Worm (Caenorhabditis elegans) whole organism, midembryonic: ENCODE data around the gene F27B10.1.

ENCODE experiments used
- T22C8.4 ChIP-seq: fragments of 200-800 bp; sonication (Bioruptor generic); IDR thresholded peaks from 2 replicates; pipeline ENCODE4 v1.3.6; 2022; ENCODE audit warnings: missing genetic modification characterization, missing compliant biosample characterization
- cog-1 ChIP-seq: sonication (generic microtip); optimal IDR thresholded peaks from 2 replicates; lab custom pipeline; 2016; ENCODE audit warnings: missing genetic modification characterization, missing compliant biosample characterization
- flt-1 ChIP-seq: fragments of 200-800 bp; sonication (Bioruptor generic); IDR thresholded peaks from 2 replicates; pipeline ENCODE4 v1.3.6; 2022; ENCODE audit warnings: missing genetic modification characterization, missing compliant biosample characterization
- ref-1 ChIP-seq: fragments of 200-800 bp; sonication (Bioruptor generic); conservative IDR thresholded peaks from 2 replicates; pipeline ENCODE4 v1.3.6; 2022; ENCODE audit warnings: missing genetic modification reagents, missing genetic modification characterization, missing compliant biosample characterization
- tab-1 ChIP-seq: fragments of 200-800 bp; sonication (Bioruptor generic); IDR thresholded peaks from 2 replicates; pipeline ENCODE4 v1.3.6; 2022; ENCODE audit warnings: missing genetic modification characterization, missing compliant biosample characterization
- ztf-23 ChIP-seq: fragments of 200-800 bp; sonication (Bioruptor generic); IDR thresholded peaks from 2 replicates; pipeline ENCODE4 v1.3.6; 2022; ENCODE audit warnings: missing genetic modification reagents, missing genetic modification characterization, missing compliant biosample characterization
- ztf-29 ChIP-seq: fragments of 200-800 bp; sonication (Bioruptor generic); IDR thresholded peaks from 2 replicates; pipeline ENCODE4 v1.3.6; 2022; ENCODE audit warnings: missing genetic modification reagents, missing genetic modification characterization, missing compliant biosample characterization

DNA sequence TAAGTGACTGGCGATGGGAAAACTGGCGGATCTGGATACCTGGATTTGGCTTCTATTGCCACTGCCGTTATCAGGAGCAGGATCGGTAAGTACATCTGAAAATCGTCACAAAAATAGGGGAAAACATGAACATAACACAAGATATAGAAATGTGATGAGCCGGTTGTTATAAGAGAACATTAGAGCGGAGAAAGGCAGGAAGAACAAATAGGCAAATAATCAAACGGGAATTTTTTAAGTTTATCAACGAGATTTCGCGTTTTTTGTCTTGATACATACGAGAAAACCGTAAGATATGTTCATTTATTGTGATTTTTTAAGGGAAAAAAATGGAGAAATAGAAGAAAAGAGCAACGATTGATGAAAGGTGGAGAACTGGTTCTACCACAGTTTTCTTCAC, 7.2 kb upstream of the F27B10.1 start, which contains the start of gene Y57E12AR.1:
- TF ChIP-seq T22C8.4 (GFP tag; lab: Robert Waterston, UW) (no peak), cog-1 (tag; lab: Kevin White, UChicago) (no peak), ref-1 (GFP tag; lab: Robert Waterston, UW) (no peak), tab-1 (GFP tag; lab: Robert Waterston, UW) (no peak), flt-1 (GFP tag; lab: Robert Waterston, UW) (no peak), ztf-29 (GFP tag; lab: Robert Waterston, UW) (no peak), ztf-23 (GFP tag; lab: Robert Waterston, UW) (no peak)
